Fruit fly (Drosophila melanogaster) whole organism, embryonic: ENCODE data around the gene GluProRS.

ENCODE experiments used
- ATbp ChIP-seq: fragments of 200-800 bp; sonication (Bioruptor generic); optimal IDR thresholded peaks from 2 replicates; lab custom pipeline; 2017; ENCODE audit warnings: missing biosample characterization, mild to moderate bottlenecking, missing genetic modification characterization, missing genetic modification reagents
- Abd-B ChIP-seq: fragments of 200-800 bp; sonication (Bioruptor generic); optimal IDR thresholded peaks from 2 replicates; lab custom pipeline; 2018; ENCODE audit warnings: missing biosample characterization, mild to moderate bottlenecking, missing genetic modification characterization, moderate library complexity
- Awh ChIP-seq: fragments of 200-800 bp; sonication (Bioruptor generic); IDR thresholded peaks from 2 replicates; pipeline ENCODE4, ENCODE4 v1.3.6; 2022; ENCODE audit warnings: missing biosample characterization, missing genetic modification characterization
- CG1024 ChIP-seq: fragments of 200-800 bp; sonication (Bioruptor generic); IDR thresholded peaks from 2 replicates; pipeline ENCODE4 v1.3.6; 2022; ENCODE audit warnings: missing biosample characterization, missing genetic modification characterization
- CG10321 ChIP-seq: fragments of 200-800 bp; sonication (Bioruptor generic); IDR thresholded peaks from 2 replicates; pipeline ENCODE4 v1.3.6; 2022; ENCODE audit warnings: missing biosample characterization, missing genetic modification characterization
- CG10654 ChIP-seq: fragments of 200-800 bp; sonication (Bioruptor generic); optimal IDR thresholded peaks from 2 replicates; lab custom pipeline; 2016; ENCODE audit warnings: missing biosample characterization, missing genetic modification characterization
- CG13123 ChIP-seq: fragments of 200-800 bp; sonication (Bioruptor generic); optimal IDR thresholded peaks from 2 replicates; lab custom pipeline; 2016; ENCODE audit warnings: missing biosample characterization, missing genetic modification characterization
- CG15601 ChIP-seq: fragments of 200-800 bp; sonication (Bioruptor generic); optimal IDR thresholded peaks from 3 replicates; lab custom pipeline; 2019; ENCODE audit warnings: missing biosample characterization, mild to moderate bottlenecking, missing genetic modification characterization, moderate library complexity
- CG17612 ChIP-seq: fragments of 200-800 bp; sonication (Bioruptor generic); IDR thresholded peaks from 2 replicates; pipeline ENCODE4 v1.3.6; 2022; ENCODE audit warnings: missing biosample characterization, missing genetic modification characterization
- CG2116 ChIP-seq: fragments of 200-800 bp; sonication (Bioruptor generic); optimal IDR thresholded peaks from 3 replicates; lab custom pipeline; 2018; ENCODE audit warnings: missing biosample characterization, mild to moderate bottlenecking, missing genetic modification characterization
- CG2678 ChIP-seq: fragments of 200-800 bp; sonication (Bioruptor generic); optimal IDR thresholded peaks from 3 replicates; lab custom pipeline; 2019; ENCODE audit warnings: missing biosample characterization, mild to moderate bottlenecking, missing genetic modification characterization, moderate library complexity
- CG34422 ChIP-seq: fragments of 200-800 bp; sonication (Bioruptor generic); IDR thresholded peaks from 3 replicates; pipeline ENCODE4 v1.3.6; 2022; ENCODE audit warnings: missing biosample characterization, missing genetic modification characterization
- CG3838 ChIP-seq: fragments of 200-800 bp; sonication (Bioruptor generic); optimal IDR thresholded peaks from 3 replicates; lab custom pipeline; 2016; ENCODE audit warnings: missing biosample characterization, missing genetic modification characterization
- CG3995 ChIP-seq: fragments of 200-800 bp; sonication (Bioruptor generic); optimal IDR thresholded peaks from 3 replicates; lab custom pipeline; 2016; ENCODE audit warnings: missing biosample characterization, missing genetic modification characterization
- CG43689 ChIP-seq: fragments of 200-800 bp; sonication (Bioruptor generic); IDR thresholded peaks from 2 replicates; pipeline ENCODE4 v1.3.6; 2022; ENCODE audit warnings: missing biosample characterization, missing genetic modification characterization
- CG4404 ChIP-seq: fragments of 200-800 bp; sonication (Bioruptor generic); IDR thresholded peaks from 2 replicates; pipeline ENCODE4 v1.3.6; 2022; ENCODE audit warnings: missing biosample characterization, missing genetic modification characterization
- CG7271 ChIP-seq: fragments of 200-800 bp; sonication (Bioruptor generic); optimal IDR thresholded peaks from 2 replicates; lab custom pipeline; 2018; ENCODE audit warnings: missing biosample characterization, mild to moderate bottlenecking, missing genetic modification characterization, moderate library complexity
- CG9727 ChIP-seq: fragments of 200-800 bp; sonication (Bioruptor generic); optimal IDR thresholded peaks from 3 replicates; lab custom pipeline; 2017; ENCODE audit warnings: missing biosample characterization, mild to moderate bottlenecking, missing genetic modification characterization
- Dfd ChIP-seq, 2 experiments: fragments of >200 bp; optimal IDR thresholded peaks; 2 replicates each; lab custom pipeline; 2017; ENCODE audit warnings: missing biosample characterization in 2 of 2, missing genetic modification characterization in 2 of 2
- Dp ChIP-seq: fragments of 200-800 bp; sonication (Bioruptor generic); optimal IDR thresholded peaks from 2 replicates; lab custom pipeline; 2018; ENCODE audit warnings: missing biosample characterization, mild to moderate bottlenecking, missing genetic modification characterization, moderate library complexity
- Elba2 ChIP-seq: fragments of 200-800 bp; sonication (Bioruptor generic); optimal IDR thresholded peaks from 3 replicates; lab custom pipeline; 2016; ENCODE audit warnings: missing biosample characterization, missing genetic modification characterization
- H15 ChIP-seq: fragments of 200-800 bp; sonication (Bioruptor generic); IDR thresholded peaks from 3 replicates; pipeline ENCODE4 v1.3.6; 2022; ENCODE audit warnings: missing biosample characterization, missing genetic modification characterization
- Sox100B ChIP-seq: fragments of 200-800 bp; sonication (Bioruptor generic); optimal IDR thresholded peaks from 3 replicates; lab custom pipeline; 2018; ENCODE audit warnings: missing biosample characterization, mild to moderate bottlenecking, missing genetic modification characterization
- Ssrp ChIP-seq: fragments of 200-800 bp; sonication (Bioruptor generic); optimal IDR thresholded peaks from 2 replicates; lab custom pipeline; 2018; ENCODE audit warnings: missing biosample characterization, mild to moderate bottlenecking, missing genetic modification characterization, moderate library complexity
- Trl ChIP-seq, 3 experiments: fragments of >200 bp in 2 of 3; fragments of 200-800 bp in 1 of 3; sonication (Bioruptor generic) in 1 of 3; optimal IDR thresholded peaks; 2 replicates in 1 of 3; 3 replicates in 2 of 3; lab custom pipeline; 2016 to 2017; ENCODE audit warnings: missing biosample characterization in 1 of 3, missing genetic modification characterization in 1 of 3
- Usf ChIP-seq: fragments of 200-800 bp; sonication (Bioruptor generic); optimal IDR thresholded peaks from 2 replicates; lab custom pipeline; 2017; ENCODE audit warnings: missing genotype, missing biosample characterization, missing genetic modification characterization
- Vsx1 ChIP-seq: fragments of 200-800 bp; sonication (Bioruptor generic); optimal IDR thresholded peaks from 2 replicates; lab custom pipeline; 2017; ENCODE audit warnings: missing biosample characterization, mild to moderate bottlenecking, missing genetic modification characterization, missing genetic modification reagents
- Xbp1 ChIP-seq: fragments of 200-800 bp; sonication (Bioruptor generic); optimal IDR thresholded peaks from 3 replicates; lab custom pipeline; 2016; ENCODE audit warnings: missing biosample characterization, mild to moderate bottlenecking, missing genetic modification characterization
- abd-A ChIP-seq: fragments of 200-800 bp; sonication (Bioruptor generic); optimal IDR thresholded peaks from 3 replicates; lab custom pipeline; 2019; ENCODE audit warnings: missing biosample characterization, mild to moderate bottlenecking, missing genetic modification characterization, moderate library complexity
- al ChIP-seq: fragments of 200-800 bp; sonication (Bioruptor generic); IDR thresholded peaks from 2 replicates; pipeline ENCODE4 v1.3.6; 2022; ENCODE audit warnings: missing biosample characterization, missing genetic modification characterization
- ara ChIP-seq: fragments of 200-800 bp; sonication (Bioruptor generic); IDR thresholded peaks from 2 replicates; pipeline ENCODE4 v1.3.6; 2022; ENCODE audit warnings: missing biosample characterization, missing genetic modification characterization
- btn ChIP-seq: fragments of 200-800 bp; sonication (Bioruptor generic); optimal IDR thresholded peaks from 2 replicates; lab custom pipeline; 2016; ENCODE audit warnings: missing biosample characterization, missing genetic modification characterization
- chinmo ChIP-seq: fragments of 200-800 bp; sonication (Bioruptor generic); IDR thresholded peaks from 4 replicates; pipeline ENCODE4 v1.3.6; 2022; ENCODE audit warnings: missing biosample characterization, missing genetic modification characterization; ENCODE audit not compliant: partially characterized antibody
- eve ChIP-seq, 2 experiments: fragments of >200 bp; optimal IDR thresholded peaks; 2 replicates each; lab custom pipeline; 2017; ENCODE audit warnings: missing biosample characterization in 2 of 2, missing genetic modification characterization in 2 of 2
- exex ChIP-seq: fragments of 200-800 bp; sonication (Bioruptor generic); optimal IDR thresholded peaks from 4 replicates; lab custom pipeline; 2018; ENCODE audit warnings: missing biosample characterization, mild to moderate bottlenecking, missing genetic modification characterization, moderate library complexity
- gcm2 ChIP-seq: fragments of 200-800 bp; sonication (Bioruptor generic); optimal IDR thresholded peaks from 2 replicates; lab custom pipeline; 2016; ENCODE audit warnings: missing biosample characterization, missing genetic modification characterization
- gro ChIP-seq: fragments of 200-800 bp; sonication (Bioruptor generic); optimal IDR thresholded peaks from 2 replicates; lab custom pipeline; 2016; ENCODE audit warnings: missing biosample characterization, missing genetic modification characterization
- insv ChIP-seq, 2 experiments: fragments of 200-800 bp; sonication (Bioruptor generic); optimal IDR thresholded peaks; 3 replicates each; lab custom pipeline; 2016 to 2018; ENCODE audit warnings: missing biosample characterization in 2 of 2, missing genetic modification characterization in 2 of 2
- onecut ChIP-seq: fragments of 200-800 bp; sonication (Bioruptor generic); IDR thresholded peaks from 2 replicates; pipeline ENCODE4 v1.3.6; 2022; ENCODE audit warnings: missing biosample characterization, missing genetic modification characterization
- peb ChIP-seq: fragments of 200-800 bp; sonication (Bioruptor generic); IDR thresholded peaks from 2 replicates; pipeline ENCODE4 v1.3.6; 2022; ENCODE audit warnings: missing biosample characterization, missing genetic modification characterization
- pnt ChIP-seq: fragments of 200-800 bp; sonication (Bioruptor generic); optimal IDR thresholded peaks from 3 replicates; lab custom pipeline; 2016; ENCODE audit warnings: missing biosample characterization, missing genetic modification characterization
- sc ChIP-seq, 3 experiments: fragments of >200 bp in 2 of 3; fragments of 200-800 bp in 1 of 3; sonication (Bioruptor generic) in 1 of 3; optimal IDR thresholded peaks; 2 replicates in 2 of 3; 3 replicates in 1 of 3; lab custom pipeline; 2017; ENCODE audit warnings: mild to moderate bottlenecking in 1 of 3, missing biosample characterization in 1 of 3, missing genetic modification characterization in 1 of 3, missing genetic modification reagents in 1 of 3
- scrt ChIP-seq: fragments of 200-800 bp; sonication (Bioruptor generic); optimal IDR thresholded peaks from 2 replicates; lab custom pipeline; 2018; ENCODE audit warnings: missing biosample characterization, mild to moderate bottlenecking, missing genetic modification characterization, moderate library complexity
- sens ChIP-seq: fragments of 200-800 bp; sonication (Bioruptor generic); peaks from one replicate; lab custom pipeline; 2016; ENCODE audit warnings: missing biosample characterization, missing genetic modification characterization
- sna ChIP-seq: fragments of 200-800 bp; sonication (Bioruptor generic); IDR thresholded peaks from 2 replicates; pipeline ENCODE4 v1.3.6; 2022; ENCODE audit warnings: missing biosample characterization, missing genetic modification characterization; ENCODE audit not compliant: partially characterized antibody
- sqz ChIP-seq: fragments of 200-800 bp; sonication (Bioruptor generic); optimal IDR thresholded peaks from 3 replicates; lab custom pipeline; 2018; ENCODE audit warnings: missing biosample characterization, mild to moderate bottlenecking, missing genetic modification characterization
- stc ChIP-seq: fragments of 200-800 bp; sonication (Bioruptor generic); IDR thresholded peaks from 2 replicates; pipeline ENCODE4 v1.3.6; 2022; ENCODE audit warnings: missing biosample characterization, missing genetic modification characterization
- toy ChIP-seq: fragments of 200-800 bp; sonication (Bioruptor generic); IDR thresholded peaks from 2 replicates; pipeline ENCODE4 v1.3.6; 2022; ENCODE audit warnings: missing biosample characterization, missing genetic modification characterization

Gene GluProRS

DNA sequence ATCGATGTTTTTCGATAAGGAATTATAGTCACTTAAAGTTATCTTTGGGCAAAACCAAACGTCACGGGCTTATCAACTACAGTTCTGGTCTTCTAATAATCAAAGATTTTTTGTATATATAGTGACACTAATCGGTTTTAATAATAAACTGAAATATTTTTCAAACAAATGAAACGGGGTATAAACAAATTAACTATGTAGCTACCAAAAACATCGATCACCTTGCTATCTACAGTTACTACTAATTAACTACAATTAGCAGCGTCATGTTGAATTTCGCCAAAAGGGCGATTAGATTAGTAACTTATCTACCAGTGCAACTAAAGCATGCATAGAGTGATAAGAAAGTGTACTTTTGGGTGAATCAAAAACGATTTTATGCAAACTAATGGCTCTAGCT is 33.2 kb upstream of the GluProRS start:
- peak; percentile 12 for TF ChIP-seq Vsx1 (GFP tag; lab: Kevin White, UChicago)
- TF ChIP-seq exex (tag; lab: Kevin White, UChicago) = peak; percentile 94
- 0 out of 4 replicates have a peak, but pooled peaks have one; percentile 41 for TF ChIP-seq chinmo
- TF ChIP-seq onecut (GFP tag; lab: Robert Waterston, UW) = no peak

DNA sequence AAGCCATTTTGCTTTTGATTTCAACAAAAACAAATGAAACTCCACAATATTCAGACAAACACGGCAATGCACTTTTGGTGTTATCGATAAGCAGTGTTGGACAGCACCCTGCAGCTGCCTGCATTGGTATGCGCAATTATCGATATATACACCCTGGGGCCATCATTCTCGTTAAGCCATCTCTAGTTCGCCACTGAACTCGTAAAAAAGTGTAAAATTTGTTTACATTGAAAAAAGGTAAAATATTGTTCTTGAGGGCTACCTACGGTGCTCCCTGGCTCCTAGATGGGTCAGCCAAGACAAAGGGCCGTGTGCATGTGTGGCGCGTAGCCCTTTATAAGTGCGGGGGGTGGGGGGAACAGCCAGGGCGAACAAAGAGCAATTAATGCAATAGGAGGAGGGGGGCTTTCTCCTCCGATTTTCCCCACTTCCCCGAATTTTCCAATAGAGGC is 28.3 kb upstream of the GluProRS start, which contains the start of the genes CG13603 and CG5902:
CG13603 (minus strand) TSS at position 91 of the 452 bp plus-strand sequence.
CG5902 (plus strand) TSS at position 164 of the 452 bp plus-strand sequence.
- no peak for TF ChIP-seq sens (GFP tag; lab: Kevin White, UChicago)
- no peak for TF ChIP-seq Usf (GFP tag; lab: Kevin White, UChicago)
- TF ChIP-seq CG34422 (GFP tag; lab: Robert Waterston, UW) = peak; percentile 61
- TF ChIP-seq toy (GFP tag; lab: Robert Waterston, UW) = no peak
- TF ChIP-seq CG3838 (GFP tag; lab: Kevin White, UChicago) = no peak
- TF ChIP-seq Trl (optimal IDR thresholded peaks at IDR 0.05; lab: Kevin White, UChicago) = no peak
- TF ChIP-seq Trl (GFP tag; optimal IDR thresholded peaks at IDR 0.05; lab: Kevin White, UChicago) = peak; percentile 51
- TF ChIP-seq gro (GFP tag; lab: Kevin White, UChicago) = peak; percentile 4
- TF ChIP-seq al (GFP tag; lab: Robert Waterston, UW) = no peak
- TF ChIP-seq CG17612 (GFP tag; lab: Robert Waterston, UW) = no peak
- peak; percentile 64 for TF ChIP-seq Xbp1 (GFP tag; lab: Kevin White, UChicago)
- TF ChIP-seq CG1024 (GFP tag; lab: Robert Waterston, UW) = no peak
- TF ChIP-seq CG43689 = no peak
- no peak for TF ChIP-seq eve (GFP tag; optimal IDR thresholded peaks at IDR 0.05; lab: Kevin White, UChicago)
- TF ChIP-seq Dfd (GFP tag; optimal IDR thresholded peaks at IDR 0.05; lab: Kevin White, UChicago) = no peak
- no peak for TF ChIP-seq H15 (GFP tag; lab: Robert Waterston, UW)
- TF ChIP-seq Elba2 (GFP tag; lab: Kevin White, UChicago) = peak; percentile 53
- no peak for TF ChIP-seq stc (GFP tag; lab: Robert Waterston, UW)
- peak; percentile 65 for TF ChIP-seq sna (GFP tag; lab: Robert Waterston, UW)
- no peak for TF ChIP-seq CG7271 (tag; lab: Kevin White, UChicago)
- no peak for TF ChIP-seq scrt (GFP tag; lab: Kevin White, UChicago)
- TF ChIP-seq pnt (GFP tag; lab: Kevin White, UChicago) = no peak
- TF ChIP-seq sc (optimal IDR thresholded peaks at IDR 0.05; lab: Kevin White, UChicago) = no peak
- no peak for TF ChIP-seq sc (GFP tag; optimal IDR thresholded peaks at IDR 0.05; lab: Kevin White, UChicago)
- peak; percentile 16 for TF ChIP-seq CG10654 (GFP tag; lab: Kevin White, UChicago)
- no peak for TF ChIP-seq abd-A
- TF ChIP-seq CG4404 (GFP tag; lab: Robert Waterston, UW) = no peak; the same call in 1 of the 2 replicates
- TF ChIP-seq CG2678 (tag; lab: Kevin White, UChicago) = no peak
- no peak for TF ChIP-seq CG15601 (tag; lab: Kevin White, UChicago)
- no peak for TF ChIP-seq sqz (GFP tag; lab: Kevin White, UChicago)
- no peak for TF ChIP-seq ara (GFP tag; lab: Robert Waterston, UW)
- no peak for TF ChIP-seq Ssrp (tag; lab: Kevin White, UChicago)
- no peak for TF ChIP-seq Sox100B (GFP tag; lab: Kevin White, UChicago)
- no peak for TF ChIP-seq CG3995 (GFP tag; lab: Kevin White, UChicago)
- peak; percentile 34 for TF ChIP-seq CG9727 (GFP tag; lab: Kevin White, UChicago)
- no peak for TF ChIP-seq btn (GFP tag; lab: Kevin White, UChicago)
- TF ChIP-seq CG13123 (GFP tag; lab: Kevin White, UChicago) = peak; percentile 23
- TF ChIP-seq insv (GFP tag; optimal IDR thresholded peaks at IDR 0.05; lab: Kevin White, UChicago) = no peak
- 0 out of 2 replicates have a peak, but pooled peaks have one; percentile 8 for TF ChIP-seq peb
- TF ChIP-seq gcm2 (GFP tag; lab: Kevin White, UChicago) = peak; percentile 61
- TF ChIP-seq Abd-B = peak; percentile 61
- TF ChIP-seq exex (tag; lab: Kevin White, UChicago) = no peak
- no peak for TF ChIP-seq CG10321 (GFP tag; lab: Robert Waterston, UW)
- no peak for TF ChIP-seq ATbp (GFP tag; lab: Kevin White, UChicago)
- peak; percentile 98 for TF ChIP-seq CG2116
- peak; percentile 24 for TF ChIP-seq Dp (GFP tag; lab: Kevin White, UChicago)
- no peak for TF ChIP-seq Awh (GFP tag; lab: Robert Waterston, UW)
